Fruit fly (Drosophila melanogaster): ENCODE data around the gene Arp10.

DNA sequence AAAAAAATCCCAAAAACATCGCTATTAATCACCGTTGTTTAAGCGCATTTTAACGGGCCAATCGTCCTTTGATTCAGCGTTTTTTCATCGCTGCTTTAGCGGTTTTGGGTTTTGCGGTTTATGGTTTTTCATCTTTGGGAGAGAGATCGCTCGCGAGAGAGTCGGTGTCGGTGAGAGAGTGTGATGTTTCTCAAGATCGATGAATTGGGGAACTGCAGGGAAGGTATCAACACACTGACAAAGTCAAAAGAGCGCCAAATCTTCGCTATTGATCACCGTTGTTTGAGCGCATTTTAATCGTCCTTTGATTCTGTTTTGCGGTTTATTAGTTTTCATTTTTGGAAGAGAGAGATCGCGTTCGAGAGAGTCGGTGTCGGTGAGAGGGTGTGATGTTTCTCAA lies 44.1 kb upstream of the Arp10 start:
- TF ChIP-seq CG8478 (optimal IDR thresholded peaks at IDR 0.05) (no peak), CTCF (optimal IDR thresholded peaks at IDR 0.05) (no peak)
